Fruit fly (Drosophila melanogaster) whole organism, embryonic: Measurements from ENCODE around the gene RpS25.

Experiments
- Blimp-1 ChIP-seq: fragments of 200-800 bp; sonication (Bioruptor generic); optimal IDR thresholded peaks from 3 replicates; lab custom pipeline; 2018; ENCODE audit warnings: missing biosample characterization, missing genetic modification characterization, mild to moderate bottlenecking, moderate library complexity, missing genetic modification reagents
- BtbVII ChIP-seq: fragments of 200-800 bp; sonication (Bioruptor generic); optimal IDR thresholded peaks from 3 replicates; lab custom pipeline; 2017; ENCODE audit warnings: missing biosample characterization, mild to moderate bottlenecking, missing genetic modification characterization
- CG10274 ChIP-seq: fragments of 200-800 bp; sonication (Bioruptor generic); optimal IDR thresholded peaks from 3 replicates; lab custom pipeline; 2017; ENCODE audit warnings: missing biosample characterization, mild to moderate bottlenecking, missing genetic modification characterization
- CG12104 ChIP-seq: fragments of 200-800 bp; sonication (Bioruptor generic); optimal IDR thresholded peaks from 3 replicates; lab custom pipeline; 2016; ENCODE audit warnings: missing biosample characterization, missing genetic modification characterization
- CG13775 ChIP-seq: fragments of 200-800 bp; sonication (Bioruptor generic); optimal IDR thresholded peaks from 3 replicates; lab custom pipeline; 2017; ENCODE audit warnings: missing biosample characterization, mild to moderate bottlenecking, missing genetic modification characterization
- CG15269 ChIP-seq: fragments of 200-800 bp; sonication (Bioruptor generic); optimal IDR thresholded peaks from 2 replicates; lab custom pipeline; 2018; ENCODE audit warnings: missing biosample characterization, mild to moderate bottlenecking, missing genetic modification characterization, moderate library complexity
- CG15601 ChIP-seq: fragments of 200-800 bp; sonication (Bioruptor generic); optimal IDR thresholded peaks from 3 replicates; lab custom pipeline; 2019; ENCODE audit warnings: missing biosample characterization, mild to moderate bottlenecking, missing genetic modification characterization, moderate library complexity
- CG16779 ChIP-seq: fragments of 200-800 bp; sonication (Bioruptor generic); IDR thresholded peaks from 2 replicates; pipeline ENCODE4 v1.3.6; 2022; ENCODE audit warnings: missing biosample characterization, missing genetic modification characterization
- CG17361 ChIP-seq: fragments of 200-800 bp; sonication (Bioruptor generic); IDR thresholded peaks from 3 replicates; pipeline ENCODE4 v1.3.6; 2022; ENCODE audit warnings: missing biosample characterization, missing genetic modification characterization
- CG17612 ChIP-seq: fragments of 200-800 bp; sonication (Bioruptor generic); IDR thresholded peaks from 2 replicates; pipeline ENCODE4 v1.3.6; 2022; ENCODE audit warnings: missing biosample characterization, missing genetic modification characterization
- CG32767 ChIP-seq: fragments of 200-800 bp; sonication (Bioruptor generic); IDR thresholded peaks from 2 replicates; pipeline ENCODE4 v1.3.6; 2022; ENCODE audit warnings: missing biosample characterization, missing genetic modification characterization
- CG3995 ChIP-seq: fragments of 200-800 bp; sonication (Bioruptor generic); optimal IDR thresholded peaks from 3 replicates; lab custom pipeline; 2016; ENCODE audit warnings: missing biosample characterization, missing genetic modification characterization
- CG5180 ChIP-seq: fragments of 200-800 bp; sonication (Bioruptor generic); optimal IDR thresholded peaks from 3 replicates; lab custom pipeline; 2017; ENCODE audit warnings: missing biosample characterization, missing genetic modification characterization, mild to moderate bottlenecking, moderate library complexity, missing genetic modification reagents
- CHES-1-like ChIP-seq: fragments of 200-800 bp; sonication (Bioruptor generic); optimal IDR thresholded peaks from 2 replicates; lab custom pipeline; 2016; ENCODE audit warnings: missing biosample characterization, missing genetic modification characterization
- Dbx ChIP-seq: fragments of 200-800 bp; sonication (Bioruptor generic); IDR thresholded peaks from 3 replicates; pipeline ENCODE4 v1.3.6; 2022; ENCODE audit warnings: missing biosample characterization, missing genetic modification characterization
- Dip3 ChIP-seq: fragments of 200-800 bp; sonication (Bioruptor generic); optimal IDR thresholded peaks from 3 replicates; lab custom pipeline; 2016; ENCODE audit warnings: missing biosample characterization, missing genetic modification characterization
- ERR ChIP-seq: fragments of 200-800 bp; sonication (Bioruptor generic); optimal IDR thresholded peaks from 2 replicates; lab custom pipeline; 2016; ENCODE audit warnings: missing biosample characterization, missing genetic modification characterization
- Ets97D ChIP-seq: fragments of 200-800 bp; sonication (Bioruptor generic); optimal IDR thresholded peaks from 3 replicates; lab custom pipeline; 2016; ENCODE audit warnings: missing biosample characterization, missing genetic modification characterization
- HLH54F ChIP-seq: fragments of 200-800 bp; sonication (Bioruptor generic); optimal IDR thresholded peaks from 3 replicates; lab custom pipeline; 2016; ENCODE audit warnings: missing biosample characterization, missing genetic modification characterization
- Myb ChIP-seq: fragments of 200-800 bp; sonication (Bioruptor generic); optimal IDR thresholded peaks from 2 replicates; lab custom pipeline; 2016; ENCODE audit warnings: missing biosample characterization, missing genetic modification characterization
- Opbp ChIP-seq: fragments of 200-800 bp; sonication (Bioruptor generic); IDR thresholded peaks from 3 replicates; pipeline ENCODE4 v1.3.6; 2022; ENCODE audit warnings: missing biosample characterization, missing genetic modification characterization; ENCODE audit not compliant: partially characterized antibody
- Six4 ChIP-seq: fragments of 200-800 bp; sonication (Bioruptor generic); optimal IDR thresholded peaks from 2 replicates; lab custom pipeline; 2016; ENCODE audit warnings: missing biosample characterization, missing genetic modification characterization
- Xrp1 ChIP-seq: fragments of 200-800 bp; sonication (Bioruptor generic); IDR thresholded peaks from 2 replicates; pipeline ENCODE4 v1.3.6; 2022; ENCODE audit warnings: missing biosample characterization, missing genetic modification characterization
- ato ChIP-seq: fragments of 200-800 bp; sonication (Bioruptor generic); IDR thresholded peaks from 2 replicates; pipeline ENCODE4 v1.3.6; 2022; ENCODE audit warnings: missing biosample characterization, missing genetic modification characterization; ENCODE audit not compliant: partially characterized antibody
- az2 ChIP-seq: fragments of 200-800 bp; sonication (Bioruptor generic); optimal IDR thresholded peaks from 3 replicates; lab custom pipeline; 2016; ENCODE audit warnings: missing biosample characterization, missing genetic modification characterization
- cad ChIP-seq: fragments of >200 bp; optimal IDR thresholded peaks from 2 replicates; lab custom pipeline; 2017; ENCODE audit warnings: missing biosample characterization, missing genetic modification characterization
- chm ChIP-seq: fragments of 200-800 bp; sonication (Bioruptor generic); IDR thresholded peaks from 2 replicates; pipeline ENCODE4 v1.3.6; 2022; ENCODE audit warnings: missing biosample characterization, missing genetic modification characterization
- da ChIP-seq: fragments of 200-800 bp; sonication (Bioruptor generic); optimal IDR thresholded peaks from 2 replicates; lab custom pipeline; 2016; ENCODE audit warnings: missing biosample characterization, missing genetic modification characterization
- ems ChIP-seq: fragments of 200-800 bp; sonication (Bioruptor generic); optimal IDR thresholded peaks from 3 replicates; lab custom pipeline; 2016; ENCODE audit warnings: missing biosample characterization, missing genetic modification characterization
- fd64A ChIP-seq: fragments of 200-800 bp; sonication (Bioruptor generic); optimal IDR thresholded peaks from 3 replicates; lab custom pipeline; 2018; ENCODE audit warnings: missing biosample characterization, mild to moderate bottlenecking, missing genetic modification characterization
- fd96Cb ChIP-seq: fragments of 200-800 bp; sonication (Bioruptor generic); optimal IDR thresholded peaks from 2 replicates; lab custom pipeline; 2018; ENCODE audit warnings: missing biosample characterization, mild to moderate bottlenecking, missing genetic modification characterization, moderate library complexity
- ftz-f1 ChIP-seq: fragments of 200-800 bp; sonication (Bioruptor generic); optimal IDR thresholded peaks from 2 replicates; lab custom pipeline; 2016; ENCODE audit warnings: missing biosample characterization, missing genetic modification characterization
- gcm ChIP-seq: fragments of 200-800 bp; sonication (Bioruptor generic); optimal IDR thresholded peaks from 2 replicates; lab custom pipeline; 2019; ENCODE audit warnings: missing biosample characterization, mild to moderate bottlenecking, missing genetic modification characterization, moderate library complexity
- gcm2 ChIP-seq: fragments of 200-800 bp; sonication (Bioruptor generic); optimal IDR thresholded peaks from 2 replicates; lab custom pipeline; 2016; ENCODE audit warnings: missing biosample characterization, missing genetic modification characterization
- gro ChIP-seq: fragments of 200-800 bp; sonication (Bioruptor generic); optimal IDR thresholded peaks from 2 replicates; lab custom pipeline; 2016; ENCODE audit warnings: missing biosample characterization, missing genetic modification characterization
- hkb ChIP-seq, 2 experiments: fragments of 200-800 bp in 1 of 2; fragments of >200 bp in 1 of 2; sonication (Bioruptor generic) in 1 of 2; IDR thresholded peaks in 1 of 2; optimal IDR thresholded peaks in 1 of 2; 2 replicates each; pipeline versions ENCODE4 v1.3.6 to Lab custom; 2017 to 2022; ENCODE audit warnings: missing biosample characterization in 1 of 2, missing genetic modification characterization in 1 of 2
- jing ChIP-seq: fragments of 200-800 bp; sonication (Bioruptor generic); optimal IDR thresholded peaks from 2 replicates; lab custom pipeline; 2018; ENCODE audit warnings: missing biosample characterization, mild to moderate bottlenecking, missing genetic modification characterization
- lbe ChIP-seq: fragments of 200-800 bp; sonication (Bioruptor generic); optimal IDR thresholded peaks from 2 replicates; lab custom pipeline; 2016; ENCODE audit warnings: missing biosample characterization, mild to moderate bottlenecking, missing genetic modification characterization
- lilli ChIP-seq: fragments of 200-800 bp; sonication (Bioruptor generic); optimal IDR thresholded peaks from 3 replicates; lab custom pipeline; 2016; ENCODE audit warnings: missing biosample characterization, missing genetic modification characterization
- nmo ChIP-seq: fragments of 200-800 bp; sonication (Bioruptor generic); optimal IDR thresholded peaks from 2 replicates; lab custom pipeline; 2018; ENCODE audit warnings: missing biosample characterization, mild to moderate bottlenecking, missing genetic modification characterization, moderate library complexity
- nom ChIP-seq: fragments of 200-800 bp; sonication (Bioruptor generic); optimal IDR thresholded peaks from 2 replicates; lab custom pipeline; 2017; ENCODE audit warnings: missing biosample characterization, missing genetic modification characterization, mild to moderate bottlenecking, moderate library complexity, missing genetic modification reagents
- pfk ChIP-seq: fragments of 200-800 bp; sonication (Bioruptor generic); optimal IDR thresholded peaks from 2 replicates; lab custom pipeline; 2018; ENCODE audit warnings: missing biosample characterization, mild to moderate bottlenecking, missing genetic modification characterization, moderate library complexity
- pho ChIP-seq: fragments of 200-800 bp; sonication (Bioruptor generic); optimal IDR thresholded peaks from 2 replicates; lab custom pipeline; 2016; ENCODE audit warnings: missing biosample characterization, missing genetic modification characterization
- rib ChIP-seq: fragments of 200-800 bp; sonication (Bioruptor generic); IDR thresholded peaks from 2 replicates; pipeline ENCODE4 v1.3.6; 2022; ENCODE audit warnings: missing biosample characterization, missing genetic modification characterization
- ro ChIP-seq: fragments of 200-800 bp; sonication (Bioruptor generic); IDR thresholded peaks from 2 replicates; pipeline ENCODE4 v1.3.6; 2022; ENCODE audit warnings: missing biosample characterization, missing genetic modification characterization
- row ChIP-seq: fragments of 200-800 bp; sonication (Bioruptor generic); IDR thresholded peaks from 3 replicates; pipeline ENCODE4 v1.3.6; 2022; ENCODE audit warnings: missing biosample characterization, missing genetic modification characterization
- slbo ChIP-seq: fragments of 200-800 bp; sonication (Bioruptor generic); IDR thresholded peaks from 2 replicates; pipeline ENCODE4 v1.3.6; 2022; ENCODE audit warnings: missing biosample characterization, missing genetic modification characterization
- stc ChIP-seq: fragments of 200-800 bp; sonication (Bioruptor generic); IDR thresholded peaks from 2 replicates; pipeline ENCODE4 v1.3.6; 2022; ENCODE audit warnings: missing biosample characterization, missing genetic modification characterization
- tap ChIP-seq: fragments of 200-800 bp; optimal IDR thresholded peaks from 3 replicates; lab custom pipeline; 2019; ENCODE audit warnings: missing biosample characterization, mild to moderate bottlenecking, missing genetic modification characterization, moderate library complexity
- unc-4 ChIP-seq: fragments of 200-800 bp; sonication (Bioruptor generic); IDR thresholded peaks from 2 replicates; pipeline ENCODE4 v1.3.6; 2022; ENCODE audit warnings: missing biosample characterization, missing genetic modification characterization; ENCODE audit not compliant: partially characterized antibody

Gene RpS25

DNA sequence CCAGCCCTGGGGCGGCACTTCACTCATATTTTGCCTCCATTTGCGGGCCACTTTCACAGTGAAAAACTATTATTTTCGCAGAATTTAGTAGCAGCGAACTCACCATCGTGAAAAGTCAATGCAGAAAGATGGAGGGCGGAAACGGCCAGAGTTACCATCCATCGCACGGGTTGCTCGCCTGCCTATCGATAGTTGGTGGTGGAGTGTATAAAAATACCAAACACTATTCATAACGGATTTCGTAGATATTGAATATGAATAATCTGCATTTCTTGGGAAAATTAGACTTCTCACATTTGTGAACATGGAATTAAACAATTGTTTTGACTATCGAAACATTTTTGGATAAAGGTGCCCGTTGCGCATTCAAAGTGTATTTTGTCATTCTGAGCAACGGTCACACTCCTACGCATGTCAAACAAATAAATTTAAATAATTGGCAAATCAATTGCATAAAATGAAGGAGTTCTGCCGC is at the start of gene RpS25, which contains the start of gene CG4820 (continued):
- TF ChIP-seq CG3995 (GFP tag; lab: Kevin White, UChicago) = peak; percentile 79
- peak; percentile 86 for TF ChIP-seq gcm2 (GFP tag; lab: Kevin White, UChicago)
- TF ChIP-seq HLH54F (GFP tag; lab: Kevin White, UChicago) = peak; percentile 84
- TF ChIP-seq az2 (GFP tag; lab: Kevin White, UChicago) = peak; percentile 70
- peak; percentile 79 for TF ChIP-seq CG16779 (GFP tag; lab: Robert Waterston, UW)
- peak; percentile 86 for TF ChIP-seq da
- TF ChIP-seq fd96Cb (tag; lab: Kevin White, UChicago) = peak; percentile 73
- TF ChIP-seq Xrp1 (GFP tag; lab: Robert Waterston, UW) = peak; percentile 48; the same call in 1 of the 2 replicates
- peak; percentile 73 for TF ChIP-seq row
- TF ChIP-seq CG5180 (GFP tag; lab: Kevin White, UChicago) = peak; percentile 81
- peak; percentile 67 for TF ChIP-seq rib
- TF ChIP-seq fd64A (GFP tag; lab: Kevin White, UChicago) = peak; percentile 94
- peak; percentile 84 for TF ChIP-seq pfk (GFP tag; lab: Kevin White, UChicago)
- peak; percentile 92 for TF ChIP-seq Dbx (GFP tag; lab: Robert Waterston, UW)
- TF ChIP-seq slbo (GFP tag; lab: Robert Waterston, UW) = peak; percentile 86
- peak; percentile 76 for TF ChIP-seq Opbp (GFP tag; lab: Robert Waterston, UW)
- TF ChIP-seq unc-4 = peak; percentile 93
- peak; percentile 88 for TF ChIP-seq CG17361 (GFP tag; lab: Robert Waterston, UW)
- TF ChIP-seq CG13775 = peak; percentile 97
- TF ChIP-seq BtbVII = peak; percentile 92
- no peak; the same call in 1 of the 2 replicates for TF ChIP-seq ro (GFP tag; lab: Robert Waterston, UW)
- peak; percentile 94 for TF ChIP-seq CHES-1-like (GFP tag; lab: Kevin White, UChicago)
- TF ChIP-seq lbe = peak; percentile 82
- peak; percentile 93 for TF ChIP-seq CG12104
- peak; percentile 94 for TF ChIP-seq pho
- peak; percentile 79 for TF ChIP-seq ems (GFP tag; lab: Kevin White, UChicago)
- peak; percentile 73 for TF ChIP-seq Blimp-1 (GFP tag; lab: Kevin White, UChicago)
- TF ChIP-seq nom (GFP tag; lab: Kevin White, UChicago) = peak; percentile 90
- peak; percentile 66; the same call in 1 of the 2 replicates for TF ChIP-seq CG32767 (GFP tag; lab: Robert Waterston, UW)
- TF ChIP-seq Six4 (GFP tag; lab: Kevin White, UChicago) = peak; percentile 71
- peak; percentile 90 for TF ChIP-seq chm (GFP tag; lab: Robert Waterston, UW)
- peak; percentile 93 for TF ChIP-seq nmo (GFP tag; lab: Kevin White, UChicago)
- TF ChIP-seq ato = peak; percentile 64
- no peak for TF ChIP-seq cad (GFP tag; lab: Kevin White, UChicago)
- TF ChIP-seq jing (GFP tag; lab: Kevin White, UChicago) = peak; percentile 78
- peak; percentile 84 for TF ChIP-seq lilli (GFP tag; lab: Kevin White, UChicago)
- peak; percentile 94 for TF ChIP-seq gro (GFP tag; lab: Kevin White, UChicago)
- TF ChIP-seq CG17612 (GFP tag; lab: Robert Waterston, UW) = peak; percentile 74
- peak; percentile 100 for TF ChIP-seq Ets97D
- TF ChIP-seq hkb (optimal IDR thresholded peaks at IDR 0.05; lab: Kevin White, UChicago) = peak; percentile 92
- peak; percentile 90 for TF ChIP-seq hkb (GFP tag; IDR thresholded peaks at IDR 0.05; lab: Robert Waterston, UW)
- TF ChIP-seq ERR = peak; percentile 77
- TF ChIP-seq CG15601 (tag; lab: Kevin White, UChicago) = peak; percentile 93
- TF ChIP-seq Dip3 = peak; percentile 81
- TF ChIP-seq CG10274 (GFP tag; lab: Kevin White, UChicago) = peak; percentile 88
- peak; percentile 77 for TF ChIP-seq tap (tag; lab: Kevin White, UChicago)
- TF ChIP-seq CG15269 (tag; lab: Kevin White, UChicago) = peak; percentile 84
- TF ChIP-seq ftz-f1 (GFP tag; lab: Kevin White, UChicago) = peak; percentile 76
- TF ChIP-seq Myb = peak; percentile 82
- peak; percentile 79 for TF ChIP-seq stc
- TF ChIP-seq gcm (GFP tag; lab: Kevin White, UChicago) = peak; percentile 89
